Worm (Caenorhabditis elegans) whole organism, late embryonic: ENCODE results near the gene R144.11.

Experiments used
- ahr-1 ChIP-seq: sonication (generic microtip); optimal IDR thresholded peaks from 2 replicates; lab custom pipeline; 2016; ENCODE audit warnings: missing genetic modification characterization, missing compliant biosample characterization
- dmd-4 ChIP-seq: sonication (generic microtip); optimal IDR thresholded peaks from 2 replicates; lab custom pipeline; 2016; ENCODE audit warnings: borderline replicate concordance, missing genetic modification characterization, missing compliant biosample characterization
- dve-1 ChIP-seq: sonication (generic microtip); optimal IDR thresholded peaks from 2 replicates; lab custom pipeline; 2017; ENCODE audit warnings: antibody characterized with exemption, mild to moderate bottlenecking, missing genetic modification characterization, missing compliant biosample characterization
- elt-2 ChIP-seq: sonication (generic microtip); optimal IDR thresholded peaks from 2 replicates; lab custom pipeline; 2016; ENCODE audit warnings: missing genetic modification reagents, missing genetic modification characterization, missing compliant biosample characterization
- mec-3 ChIP-seq: sonication (generic microtip); optimal IDR thresholded peaks from 2 replicates; lab custom pipeline; 2016; ENCODE audit warnings: borderline replicate concordance, missing genetic modification characterization, missing compliant biosample characterization
- npax-4 ChIP-seq: sonication (generic microtip); optimal IDR thresholded peaks from 2 replicates; lab custom pipeline; 2016; ENCODE audit warnings: missing genetic modification characterization, missing compliant biosample characterization
- pha-4 ChIP-seq: fragments of 150-350 bp; optimal IDR thresholded peaks from 2 replicates; lab custom pipeline; 2018; ENCODE audit warnings: missing biosample characterization, missing genetic modification reagents, missing genetic modification characterization
- sox-4 ChIP-seq: sonication (generic microtip); optimal IDR thresholded peaks from 2 replicates; lab custom pipeline; 2017; ENCODE audit warnings: mild to moderate bottlenecking, missing genetic modification characterization, inconsistent platforms, missing compliant biosample characterization

DNA sequence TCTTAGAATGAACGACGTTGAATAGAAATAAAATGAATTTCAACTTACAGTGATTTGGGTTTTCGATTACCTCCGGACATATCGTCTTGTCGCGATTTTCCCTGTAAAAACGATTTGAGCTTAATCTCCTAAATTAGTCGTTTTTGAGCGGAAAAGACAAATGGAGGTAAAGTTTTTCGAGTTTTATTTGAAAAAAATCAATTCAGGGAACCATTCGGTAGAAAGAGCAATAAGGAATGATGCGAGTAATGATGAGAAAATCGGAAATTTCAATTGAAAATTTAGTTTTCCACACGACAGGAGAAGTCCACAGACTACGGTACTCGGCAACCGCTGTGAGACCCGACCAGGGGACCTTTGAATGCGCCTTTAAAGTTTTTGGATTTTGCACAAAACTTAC is 6.4 kb downstream of the R144.11 start, which contains the start of gene R144.10:
- no peak for TF ChIP-seq dve-1 (tag; lab: Kevin White, UChicago)
- TF ChIP-seq ahr-1 = no peak
- no peak for TF ChIP-seq npax-4 (tag; lab: Kevin White, UChicago)
- no peak for TF ChIP-seq elt-2 (tag; lab: Kevin White, UChicago)
- no peak for TF ChIP-seq mec-3
- no peak for TF ChIP-seq sox-4 (tag; lab: Kevin White, UChicago)
- TF ChIP-seq dmd-4 (tag; lab: Kevin White, UChicago) = no peak
- TF ChIP-seq pha-4 = no peak
